Fruit fly (Drosophila melanogaster): Measurements from ENCODE around the gene Act88F.

Gene Act88F

dm6 chr3R:15417761-15418754, 21.7 kb upstream of the Act88F start:
- TF ChIP-seq Sin3A (optimal IDR thresholded peaks at IDR 0.05) (no peak), ttk (optimal IDR thresholded peaks at IDR 0.05) (no peak), Myc (optimal IDR thresholded peaks at IDR 0.05) (no peak), insv (optimal IDR thresholded peaks at IDR 0.05) (no peak), h (optimal IDR thresholded peaks at IDR 0.05) (no peak), psq (optimal IDR thresholded peaks at IDR 0.05) (no peak)

dm6 chr3R:15418824-15419530, 20.8 kb upstream of the Act88F start:
- no peak for TF ChIP-seq psq (optimal IDR thresholded peaks at IDR 0.05)
- no peak for TF ChIP-seq ttk (optimal IDR thresholded peaks at IDR 0.05)
- no peak for TF ChIP-seq h (optimal IDR thresholded peaks at IDR 0.05)
- no peak for TF ChIP-seq insv (optimal IDR thresholded peaks at IDR 0.05)
- no peak for TF ChIP-seq Sin3A (optimal IDR thresholded peaks at IDR 0.05)
- no peak for TF ChIP-seq Myc (optimal IDR thresholded peaks at IDR 0.05)

- no peak for TF ChIP-seq Myc (optimal IDR thresholded peaks at IDR 0.05)
- no peak for TF ChIP-seq insv (optimal IDR thresholded peaks at IDR 0.05)
- TF ChIP-seq Sin3A (optimal IDR thresholded peaks at IDR 0.05), result no peak
- no peak for TF ChIP-seq psq (optimal IDR thresholded peaks at IDR 0.05)
- no peak for TF ChIP-seq ttk (optimal IDR thresholded peaks at IDR 0.05)
- no peak for TF ChIP-seq h (optimal IDR thresholded peaks at IDR 0.05)
These were observed 19.3 kb upstream of the Act88F start for dm6 chr3R:15420375-15420931.

- TF ChIP-seq insv (optimal IDR thresholded peaks at IDR 0.05) (no peak), ttk (optimal IDR thresholded peaks at IDR 0.05) (no peak), Sin3A (optimal IDR thresholded peaks at IDR 0.05) (no peak), h (optimal IDR thresholded peaks at IDR 0.05) (no peak), psq (optimal IDR thresholded peaks at IDR 0.05) (no peak), Myc (optimal IDR thresholded peaks at IDR 0.05) (no peak)
These were observed 15.6 kb upstream of the Act88F start for dm6 chr3R:15424187-15424586.

- no peak for TF ChIP-seq h (optimal IDR thresholded peaks at IDR 0.05)
- TF ChIP-seq insv (optimal IDR thresholded peaks at IDR 0.05), result no peak
- no peak for TF ChIP-seq Sin3A (optimal IDR thresholded peaks at IDR 0.05)
- TF ChIP-seq ttk (optimal IDR thresholded peaks at IDR 0.05), result no peak
These were observed 13.9 kb upstream of the Act88F start for dm6 chr3R:15425638-15426487.

dm6 chr3R:15427199-15427817, 12.5 kb upstream of the Act88F start:
- TF ChIP-seq Sin3A (optimal IDR thresholded peaks at IDR 0.05) (no peak), h (optimal IDR thresholded peaks at IDR 0.05) (no peak), insv (optimal IDR thresholded peaks at IDR 0.05) (no peak), Myc (optimal IDR thresholded peaks at IDR 0.05) (no peak), ttk (optimal IDR thresholded peaks at IDR 0.05) (no peak), psq (optimal IDR thresholded peaks at IDR 0.05) (no peak)

dm6 chr3R:15427818-15428199, 12.0 kb upstream of the Act88F start:
- TF ChIP-seq Myc (optimal IDR thresholded peaks at IDR 0.05), result no peak
- TF ChIP-seq psq (optimal IDR thresholded peaks at IDR 0.05), result no peak
- no peak for TF ChIP-seq insv (optimal IDR thresholded peaks at IDR 0.05)
- TF ChIP-seq ttk (optimal IDR thresholded peaks at IDR 0.05), result no peak
- TF ChIP-seq h (optimal IDR thresholded peaks at IDR 0.05), result no peak
- no peak for TF ChIP-seq Sin3A (optimal IDR thresholded peaks at IDR 0.05)

- TF ChIP-seq h (optimal IDR thresholded peaks at IDR 0.05) (no peak), Myc (optimal IDR thresholded peaks at IDR 0.05) (no peak), Sin3A (optimal IDR thresholded peaks at IDR 0.05) (no peak), ttk (optimal IDR thresholded peaks at IDR 0.05) (no peak), insv (optimal IDR thresholded peaks at IDR 0.05) (no peak), psq (optimal IDR thresholded peaks at IDR 0.05) (no peak)
These were observed 9.4 kb upstream of the Act88F start for dm6 chr3R:15430349-15430748.

dm6 chr3R:15431142-15431541, 8.6 kb upstream of the Act88F start:
- no peak for TF ChIP-seq ttk (optimal IDR thresholded peaks at IDR 0.05)
- TF ChIP-seq h (optimal IDR thresholded peaks at IDR 0.05), result no peak
- no peak for TF ChIP-seq insv (optimal IDR thresholded peaks at IDR 0.05)
- TF ChIP-seq Myc (optimal IDR thresholded peaks at IDR 0.05), result no peak
- no peak for TF ChIP-seq Sin3A (optimal IDR thresholded peaks at IDR 0.05)
- no peak for TF ChIP-seq psq (optimal IDR thresholded peaks at IDR 0.05)

- no peak for TF ChIP-seq insv (optimal IDR thresholded peaks at IDR 0.05)
- no peak for TF ChIP-seq h (optimal IDR thresholded peaks at IDR 0.05)
- TF ChIP-seq ttk (optimal IDR thresholded peaks at IDR 0.05), result no peak
- TF ChIP-seq Sin3A (optimal IDR thresholded peaks at IDR 0.05), result no peak
- TF ChIP-seq psq (optimal IDR thresholded peaks at IDR 0.05), result no peak
- no peak for TF ChIP-seq Myc (optimal IDR thresholded peaks at IDR 0.05)
These were observed 6.3 kb upstream of the Act88F start for dm6 chr3R:15433340-15433945.
